Fruit fly (Drosophila melanogaster): ENCODE data around the gene CG8028.

- TF ChIP-seq EcR (GFP tag; optimal IDR thresholded peaks at IDR 0.05) (no peak), CG15710 (tag; optimal IDR thresholded peaks at IDR 0.05) (no peak), CG8301 (tag; optimal IDR thresholded peaks at IDR 0.05) (peak; percentile 30), D1 (tag; optimal IDR thresholded peaks at IDR 0.05) (no peak), Ets98B (GFP tag; IDR thresholded peaks at IDR 0.05) (peak; percentile 42), CG17806 (tag; optimal IDR thresholded peaks at IDR 0.05) (peak; percentile 33), CG12605 (GFP tag; IDR thresholded peaks at IDR 0.05) (no peak), CG14655 (GFP tag; optimal IDR thresholded peaks at IDR 0.05) (no peak), Pif1A (GFP tag; optimal IDR thresholded peaks at IDR 0.05) (no peak), CG13204 (GFP tag; optimal IDR thresholded peaks at IDR 0.05) (no peak), CG9948 (tag; optimal IDR thresholded peaks at IDR 0.05) (no peak)
Observed at dm6 chrX:19262553-19262952, 17.6 kb downstream of the CG8028 start.

Measured in whole organism, pupa.